Worm (Caenorhabditis elegans) whole organism, L4 larva: ENCODE results near the gene glr-8.

ENCODE experiments used
- F10B5.3 ChIP-seq: sonication (generic microtip); optimal IDR thresholded peaks from 2 replicates; lab custom pipeline; 2016; ENCODE audit warnings: mild to moderate bottlenecking, missing genetic modification characterization, missing compliant biosample characterization
- Y105C5A.15 ChIP-seq: fragments of 200-800 bp; sonication (Bioruptor generic); IDR thresholded peaks from 2 replicates; pipeline ENCODE4 v1.3.6; 2022; ENCODE audit warnings: missing genetic modification characterization, missing compliant biosample characterization
- ZK546.5 ChIP-seq, 2 experiments: sonication (generic microtip); optimal IDR thresholded peaks; 2 replicates each; lab custom pipeline; 2017; ENCODE audit warnings: missing biosample characterization in 2 of 2, missing genetic modification characterization in 2 of 2
- aha-1 ChIP-seq: fragments of 150-350 bp; peaks from one replicate; lab custom pipeline; 2014; ENCODE audit warnings: missing biosample characterization, missing genetic modification characterization
- arid-1 ChIP-seq: fragments of 200-800 bp; sonication (Bioruptor generic); conservative IDR thresholded peaks from 2 replicates; pipeline ENCODE4 v1.3.6; 2022; ENCODE audit warnings: missing genetic modification reagents, missing genetic modification characterization, missing compliant biosample characterization
- attf-4 ChIP-seq: sonication (generic microtip); optimal IDR thresholded peaks from 3 replicates; lab custom pipeline; 2017; ENCODE audit warnings: missing biosample characterization, missing genetic modification characterization
- ceh-62 ChIP-seq: sonication (generic microtip); optimal IDR thresholded peaks from 2 replicates; lab custom pipeline; 2017; ENCODE audit warnings: missing biosample characterization, missing genetic modification characterization
- daf-16 ChIP-seq, 3 experiments: sonication (generic microtip); optimal IDR thresholded peaks; 2 replicates each; lab custom pipeline; 2016 to 2017; ENCODE audit warnings: missing genetic modification characterization in 3 of 3, missing genetic modification reagents in 3 of 3, mild to moderate bottlenecking in 2 of 3, missing compliant biosample characterization in 2 of 3, missing biosample characterization in 1 of 3, moderate library complexity in 1 of 3
- daf-19 ChIP-seq: fragments of 200-800 bp; sonication (Bioruptor generic); conservative IDR thresholded peaks from 2 replicates; pipeline ENCODE4 v1.3.6; 2022; ENCODE audit warnings: missing genetic modification characterization, missing compliant biosample characterization
- dmd-6 ChIP-seq: fragments of 200-800 bp; sonication (Bioruptor generic); IDR thresholded peaks from 2 replicates; pipeline ENCODE4 v1.3.6; 2022; ENCODE audit warnings: missing genetic modification reagents, missing genetic modification characterization, missing compliant biosample characterization
- dpl-1 ChIP-seq: fragments of 150-350 bp; optimal IDR thresholded peaks from 2 replicates; lab custom pipeline; 2014; ENCODE audit warnings: missing biosample characterization, missing genetic modification reagents, missing genetic modification characterization
- dve-1 ChIP-seq: sonication (generic microtip); optimal IDR thresholded peaks from 2 replicates; lab custom pipeline; 2017; ENCODE audit warnings: antibody characterized with exemption, mild to moderate bottlenecking, missing genetic modification characterization, missing compliant biosample characterization; ENCODE audit not compliant: insufficient read depth
- fkh-10 ChIP-seq: fragments of 150-350 bp; optimal IDR thresholded peaks from 2 replicates; lab custom pipeline; 2014; ENCODE audit warnings: missing biosample characterization, missing genetic modification reagents, missing genetic modification characterization
- gei-8 ChIP-seq: fragments of 200-800 bp; sonication (Bioruptor generic); optimal IDR thresholded peaks from 2 replicates; lab custom pipeline; 2018; ENCODE audit warnings: mild to moderate bottlenecking, missing genetic modification characterization, missing compliant biosample characterization
- lin-15B ChIP-seq: fragments of 150-350 bp; sonication (generic microtip); optimal IDR thresholded peaks from 3 replicates; lab custom pipeline; 2014; ENCODE audit warnings: missing biosample characterization, missing genetic modification characterization
- mdl-1 ChIP-seq, 2 experiments: fragments of 150-350 bp in 1 of 2; sonication (generic microtip) in 1 of 2; optimal IDR thresholded peaks; 2 replicates each; lab custom pipeline; 2014 to 2017; ENCODE audit warnings: missing biosample characterization in 2 of 2, missing genetic modification characterization in 2 of 2
- mdt-29 ChIP-seq: fragments of 200-800 bp; sonication (Bioruptor generic); IDR thresholded peaks from 2 replicates; pipeline ENCODE4 v1.3.6; 2022; ENCODE audit warnings: missing genetic modification reagents, missing genetic modification characterization, missing compliant biosample characterization
- mxl-3 ChIP-seq: fragments of 200-800 bp; sonication (Bioruptor generic); optimal IDR thresholded peaks from 2 replicates; lab custom pipeline; 2018; ENCODE audit warnings: mild to moderate bottlenecking, missing genetic modification characterization, missing compliant biosample characterization
- nhr-102 ChIP-seq: sonication (generic microtip); optimal IDR thresholded peaks from 2 replicates; lab custom pipeline; 2016; ENCODE audit warnings: mild to moderate bottlenecking, missing genetic modification characterization, moderate library complexity, missing compliant biosample characterization
- nhr-25 ChIP-seq: sonication (generic microtip); optimal IDR thresholded peaks from 2 replicates; lab custom pipeline; 2017; ENCODE audit warnings: missing genetic modification characterization, mild to moderate bottlenecking, missing compliant biosample characterization, antibody characterized with exemption, moderate library complexity, borderline replicate concordance; ENCODE audit not compliant: insufficient read depth
- nhr-28 ChIP-seq: fragments of 150-350 bp; optimal IDR thresholded peaks from 2 replicates; lab custom pipeline; 2014; ENCODE audit warnings: missing biosample characterization, missing genetic modification characterization
- nhr-41 ChIP-seq: fragments of 200-800 bp; sonication (Bioruptor generic); IDR thresholded peaks from 2 replicates; pipeline ENCODE4 v1.3.6; 2022; ENCODE audit warnings: missing genetic modification reagents, missing genetic modification characterization, missing compliant biosample characterization
- php-3 ChIP-seq: fragments of 200-800 bp; sonication (Bioruptor generic); IDR thresholded peaks from 2 replicates; pipeline ENCODE4 v1.3.6; 2022; ENCODE audit warnings: missing genetic modification reagents, missing genetic modification characterization, missing compliant biosample characterization
- pqm-1 ChIP-seq: sonication (generic microtip); optimal IDR thresholded peaks from 2 replicates; lab custom pipeline; 2017; ENCODE audit warnings: missing biosample characterization, missing genetic modification characterization
- sdz-12 ChIP-seq: fragments of 200-800 bp; sonication (Bioruptor generic); optimal IDR thresholded peaks from 2 replicates; lab custom pipeline; 2018; ENCODE audit warnings: mild to moderate bottlenecking, missing genetic modification characterization, missing compliant biosample characterization
- snpc-1.2 ChIP-seq: fragments of 200-800 bp; sonication (Bioruptor generic); IDR thresholded peaks from 2 replicates; pipeline ENCODE4 v1.3.6; 2022; ENCODE audit warnings: missing genetic modification reagents, missing genetic modification characterization, missing compliant biosample characterization
- spr-1 ChIP-seq: sonication (generic microtip); optimal IDR thresholded peaks from 2 replicates; lab custom pipeline; 2016; ENCODE audit warnings: mild to moderate bottlenecking, missing genetic modification characterization, missing compliant biosample characterization
- spr-3 ChIP-seq: fragments of 200-800 bp; sonication (Bioruptor generic); optimal IDR thresholded peaks from 2 replicates; lab custom pipeline; 2018; ENCODE audit warnings: mild to moderate bottlenecking, missing genetic modification characterization, missing compliant biosample characterization
- tag-97 ChIP-seq: fragments of 200-800 bp; sonication (Bioruptor generic); IDR thresholded peaks from 2 replicates; pipeline ENCODE4 v1.3.6; 2022; ENCODE audit warnings: missing genetic modification characterization, missing compliant biosample characterization
- unc-130 ChIP-seq: sonication (generic microtip); optimal IDR thresholded peaks from 2 replicates; lab custom pipeline; 2016; ENCODE audit warnings: missing genetic modification reagents, missing genetic modification characterization, missing compliant biosample characterization
- unc-62 ChIP-seq, 3 experiments: fragments of 150-350 bp in 1 of 3; sonication (generic microtip); optimal IDR thresholded peaks in 2 of 3; peaks in 1 of 3; 1 replicate in 1 of 3; 2 replicates in 2 of 3; lab custom pipeline; 2014 to 2017; ENCODE audit warnings: missing biosample characterization in 3 of 3, missing genetic modification characterization in 3 of 3, missing genetic modification reagents in 3 of 3, missing genotype in 1 of 3
- zfp-2 ChIP-seq: sonication (generic microtip); optimal IDR thresholded peaks from 2 replicates; lab custom pipeline; 2016; ENCODE audit warnings: mild to moderate bottlenecking, missing genetic modification characterization, missing compliant biosample characterization
- zip-2 ChIP-seq: fragments of 150-350 bp; optimal IDR thresholded peaks from 2 replicates; lab custom pipeline; 2014; ENCODE audit warnings: missing biosample characterization, missing genetic modification characterization

The glr-8 gene

ce11 chrX:6462479-6462878, 43.3 kb upstream of the glr-8 start:
- TF ChIP-seq dmd-6 (GFP tag; lab: Robert Waterston, UW): peak; percentile 55
- no peak for TF ChIP-seq daf-16 (GFP tag; optimal IDR thresholded peaks at IDR 0.05; lab: Kevin White, UChicago)
- peak; percentile 15 for TF ChIP-seq daf-16 (tag; optimal IDR thresholded peaks at IDR 0.05; lab: Kevin White, UChicago)
- TF ChIP-seq unc-130 (GFP tag; lab: Kevin White, UChicago): no peak
- peak; percentile 65 for TF ChIP-seq pqm-1

ce11 chrX:6462995-6463462, 42.8 kb upstream of the glr-8 start, which contains the start of gene C15B12.2:
TSS of gene C15B12.2 (plus strand) at chrX:6463412.
- TF ChIP-seq fkh-10 (GFP tag; lab: Kevin White, UChicago) (no peak), spr-3 (no peak), sdz-12 (GFP tag; lab: Kevin White, UChicago) (no peak), dve-1 (tag; lab: Kevin White, UChicago) (peak; percentile 54), attf-4 (no peak), tag-97 (GFP tag; lab: Robert Waterston, UW) (no peak), daf-16 (GFP tag; optimal IDR thresholded peaks at IDR 0.05; lab: Kevin White, UChicago) (no peak), daf-16 (tag; optimal IDR thresholded peaks at IDR 0.05; lab: Kevin White, UChicago) (peak; percentile 56), mdl-1 (tag; optimal IDR thresholded peaks at IDR 0.05; lab: Kevin White, UChicago) (peak in 1 of 2 experiments; percentile 22), zip-2 (tag; lab: Kevin White, UChicago) (no peak), nhr-28 (tag; lab: Kevin White, UChicago) (peak; percentile 15), nhr-25 (no peak), aha-1 (tag; lab: Kevin White, UChicago) (peak; percentile 68), dmd-6 (GFP tag; lab: Robert Waterston, UW) (peak; percentile 68), pqm-1 (peak; percentile 84), mxl-3 (peak; percentile 18)

DNA sequence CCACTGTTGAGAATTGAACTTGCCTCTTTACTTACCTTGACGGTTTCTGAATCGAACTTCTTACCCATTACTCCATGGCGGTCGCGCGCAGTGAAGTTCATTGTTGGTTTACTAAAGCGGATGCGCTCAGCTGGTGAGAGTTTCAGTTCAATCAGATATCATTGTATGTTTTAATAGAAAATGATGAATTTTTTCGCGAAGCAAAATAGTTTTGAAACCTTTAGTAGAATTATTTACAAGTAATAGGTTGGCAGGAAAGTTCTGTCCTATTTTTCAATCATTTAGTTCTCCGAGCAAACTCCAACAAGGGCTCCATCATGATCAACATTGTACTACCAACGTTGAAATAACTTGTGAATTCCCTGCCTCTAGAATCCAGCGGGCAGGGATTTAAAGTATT, 38.3 kb upstream of the glr-8 start, which contains the start of gene C15B12.3:
TSS of gene C15B12.3 (minus strand) at position 101 of the 400 bp plus-strand sequence.
- TF ChIP-seq unc-62 (GFP tag; optimal IDR thresholded peaks at IDR 0.05 in 1 of 2; lab: Kevin White, UChicago): peak in 1 of 2 experiments; percentile 57
- TF ChIP-seq unc-62 (tag; optimal IDR thresholded peaks at IDR 0.05; lab: Kevin White, UChicago): no peak
- no peak for TF ChIP-seq unc-130 (GFP tag; lab: Kevin White, UChicago)

DNA sequence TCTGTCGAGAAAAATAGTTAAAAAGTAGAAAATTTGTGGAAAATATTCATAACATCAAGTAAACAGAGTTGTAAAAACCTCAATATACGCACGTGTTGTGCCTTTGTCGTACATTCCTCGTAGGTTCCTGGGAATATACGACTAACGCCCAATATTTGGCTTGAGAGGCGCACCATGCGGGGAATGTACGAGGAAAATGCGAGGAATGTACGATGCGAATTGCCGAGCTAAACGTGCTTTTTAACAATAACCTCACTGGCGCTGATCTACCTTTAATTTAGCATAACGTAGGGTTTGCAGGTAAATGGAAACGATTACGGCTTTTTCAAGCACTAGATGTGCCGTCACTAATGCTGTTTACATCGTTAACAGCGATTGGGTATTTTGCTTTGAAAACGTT, 37.3 kb upstream of the glr-8 start, which contains the start of gene C15B12.9:
TSS of gene C15B12.9 (plus strand) at position 301 of the 400 bp plus-strand sequence.
- no peak for TF ChIP-seq mdt-29
- TF ChIP-seq unc-62 (GFP tag; optimal IDR thresholded peaks at IDR 0.05 in 1 of 2; lab: Kevin White, UChicago): peak in 1 of 2 experiments; percentile 42
- TF ChIP-seq unc-62 (tag; optimal IDR thresholded peaks at IDR 0.05; lab: Kevin White, UChicago): no peak
- TF ChIP-seq, all 104 proteins: peak for 1

- TF ChIP-seq unc-62 (GFP tag; optimal IDR thresholded peaks at IDR 0.05 in 1 of 2; lab: Kevin White, UChicago) (peak in 1 of 2 experiments; percentile 17), unc-62 (tag; optimal IDR thresholded peaks at IDR 0.05; lab: Kevin White, UChicago) (no peak), F10B5.3 (tag; lab: Kevin White, UChicago) (no peak), daf-16 (GFP tag; optimal IDR thresholded peaks at IDR 0.05; lab: Kevin White, UChicago) (peak in 1 of 2 experiments; percentile 87), daf-16 (tag; optimal IDR thresholded peaks at IDR 0.05; lab: Kevin White, UChicago) (no peak)
Measured at ce11 chrX:6473698-6474314, 32.0 kb upstream of the glr-8 start, which contains the start of the genes C15B12.4 and C15B12.8. TSS of gene C15B12.4 (minus strand) at chrX:6473748. TSS of gene C15B12.8 (plus strand) at chrX:6474264.

ce11 chrX:6476540-6476939, 29.2 kb upstream of the glr-8 start, which contains the start of gene C15B12.1:
TSS of gene C15B12.1 (plus strand) at chrX:6476810.
- peak; percentile 22 for TF ChIP-seq nhr-28 (tag; lab: Kevin White, UChicago)
- no peak for TF ChIP-seq gei-8 (GFP tag; lab: Kevin White, UChicago)
- TF ChIP-seq dve-1 (tag; lab: Kevin White, UChicago): peak; percentile 36
- peak; percentile 16 for TF ChIP-seq pqm-1
- TF ChIP-seq Y105C5A.15 (GFP tag; lab: Robert Waterston, UW): no peak
- TF ChIP-seq zfp-2 (tag; lab: Kevin White, UChicago): no peak
- peak; percentile 70 for TF ChIP-seq php-3 (GFP tag; lab: Robert Waterston, UW)

ce11 chrX:6484780-6485179, 21.0 kb upstream of the glr-8 start, which contains the start of gene gar-1:
TSS of gene gar-1 (minus strand) at chrX:6484880.
- TF ChIP-seq gei-8 (GFP tag; lab: Kevin White, UChicago) (no peak), dve-1 (tag; lab: Kevin White, UChicago) (no peak), lin-15B (no peak), ZK546.5 (tag; optimal IDR thresholded peaks at IDR 0.05; lab: Kevin White, UChicago) (no peak), dmd-6 (GFP tag; lab: Robert Waterston, UW) (no peak), daf-19 (GFP tag; lab: Robert Waterston, UW) (no peak), aha-1 (tag; lab: Kevin White, UChicago) (no peak), nhr-28 (tag; lab: Kevin White, UChicago) (no peak), nhr-102 (tag; lab: Kevin White, UChicago) (no peak), snpc-1.2 (GFP tag; lab: Robert Waterston, UW) (no peak), dpl-1 (GFP tag; lab: Kevin White, UChicago) (no peak), ceh-62 (tag; lab: Kevin White, UChicago) (no peak), spr-1 (tag; lab: Kevin White, UChicago) (no peak), arid-1 (GFP tag; lab: Robert Waterston, UW) (no peak), spr-3 (no peak), nhr-41 (GFP tag; lab: Robert Waterston, UW) (no peak), mdt-29 (no peak), sdz-12 (GFP tag; lab: Kevin White, UChicago) (no peak)
